Worm (Caenorhabditis elegans) whole organism, midembryonic: ENCODE measurements around the gene ubc-21.

Experiments
- cog-1 ChIP-seq: sonication (generic microtip); optimal IDR thresholded peaks from 2 replicates; lab custom pipeline; 2016; ENCODE audit warnings: missing genetic modification characterization, missing compliant biosample characterization
- flt-1 ChIP-seq: fragments of 200-800 bp; sonication (Bioruptor generic); IDR thresholded peaks from 2 replicates; pipeline ENCODE4 v1.3.6; 2022; ENCODE audit warnings: missing genetic modification characterization, missing compliant biosample characterization
- klf-2 ChIP-seq: fragments of 200-800 bp; sonication (Bioruptor generic); conservative IDR thresholded peaks from 2 replicates; pipeline ENCODE4 v1.3.6; 2022; ENCODE audit warnings: missing genetic modification reagents, missing genetic modification characterization, missing compliant biosample characterization
- med-1 ChIP-seq: sonication (generic microtip); optimal IDR thresholded peaks from 2 replicates; lab custom pipeline; 2017; ENCODE audit warnings: missing genetic modification characterization, mild to moderate bottlenecking, missing compliant biosample characterization, antibody characterized with exemption, missing genetic modification reagents; ENCODE audit not compliant: insufficient read depth
- ref-1 ChIP-seq: fragments of 200-800 bp; sonication (Bioruptor generic); conservative IDR thresholded peaks from 2 replicates; pipeline ENCODE4 v1.3.6; 2022; ENCODE audit warnings: missing genetic modification reagents, missing genetic modification characterization, missing compliant biosample characterization
- tab-1 ChIP-seq: fragments of 200-800 bp; sonication (Bioruptor generic); IDR thresholded peaks from 2 replicates; pipeline ENCODE4 v1.3.6; 2022; ENCODE audit warnings: missing genetic modification characterization, missing compliant biosample characterization
- ztf-23 ChIP-seq: fragments of 200-800 bp; sonication (Bioruptor generic); IDR thresholded peaks from 2 replicates; pipeline ENCODE4 v1.3.6; 2022; ENCODE audit warnings: missing genetic modification reagents, missing genetic modification characterization, missing compliant biosample characterization
- ztf-29 ChIP-seq: fragments of 200-800 bp; sonication (Bioruptor generic); IDR thresholded peaks from 2 replicates; pipeline ENCODE4 v1.3.6; 2022; ENCODE audit warnings: missing genetic modification reagents, missing genetic modification characterization, missing compliant biosample characterization

- TF ChIP-seq med-1 (GFP tag; lab: Kevin White, UChicago) = no peak
- TF ChIP-seq cog-1 (tag; lab: Kevin White, UChicago) = no peak
- no peak for TF ChIP-seq flt-1
- TF ChIP-seq ztf-29 (GFP tag; lab: Robert Waterston, UW) = no peak
- no peak for TF ChIP-seq ztf-23
- TF ChIP-seq tab-1 (GFP tag; lab: Robert Waterston, UW) = no peak
- no peak for TF ChIP-seq klf-2 (GFP tag; lab: Robert Waterston, UW)
- no peak for TF ChIP-seq ref-1 (GFP tag; lab: Robert Waterston, UW)
Observed at ce11 chrX:8902920-8903319, 33.5 kb downstream of the ubc-21 start.
